Worm (Caenorhabditis elegans): Measurements from ENCODE around the gene srw-19.
"Not testable (repeated sequence)": the region's sequence is repeated elsewhere in the genome, so short reads cannot be mapped to it uniquely, and the experiment has no call there.

Gene srw-19

DNA sequence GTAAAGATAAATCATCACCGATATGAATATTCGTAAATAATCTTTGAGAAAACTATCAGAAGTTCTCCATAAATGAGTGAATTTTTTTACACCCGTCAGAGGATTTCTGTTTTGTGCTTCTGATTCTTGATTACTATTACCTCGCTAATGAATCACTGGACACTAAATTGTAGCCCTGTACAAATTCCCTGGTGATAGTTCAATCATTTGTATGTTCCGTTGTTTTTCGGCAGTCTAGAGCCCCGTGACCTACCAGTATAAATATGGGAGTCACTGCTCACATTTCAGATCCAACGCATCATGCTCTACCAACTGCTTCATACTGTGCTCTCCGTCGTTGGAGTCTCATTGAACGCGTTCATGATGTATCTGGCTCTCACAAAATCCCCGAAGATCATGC, 30.9 kb downstream of the srw-19 start, which contains the start of gene srd-28:
srd-28 (plus strand) TSS at position 301 of the 400 bp plus-strand sequence.
- not testable (repeated sequence) for TF ChIP-seq irx-1, nhr-47, lsy-2 (tag; optimal IDR thresholded peaks at IDR 0.05)

DNA sequence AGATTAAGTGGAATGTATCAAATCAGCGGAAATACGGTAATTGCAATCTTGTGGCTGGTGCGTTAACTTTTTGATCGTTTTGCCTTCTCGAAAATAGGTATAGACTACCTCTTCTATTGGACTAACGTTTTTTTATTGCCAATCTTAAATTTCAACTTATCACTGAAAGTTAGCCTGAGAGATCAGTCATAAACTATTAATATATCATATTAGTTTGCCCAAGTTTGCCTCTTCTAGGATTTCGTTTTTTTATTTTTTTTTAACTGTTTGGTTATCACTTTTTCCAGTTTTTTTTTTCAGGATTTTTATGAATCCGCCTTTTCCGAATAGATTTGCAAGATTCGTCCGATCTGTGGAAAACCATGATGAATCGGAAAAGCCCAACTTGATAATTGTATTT, 36.7 kb downstream of the srw-19 start, which contains the start of gene kin-30:
kin-30 (plus strand) TSS at position 301 of the 400 bp plus-strand sequence.
- TF ChIP-seq grh-1 (GFP tag; IDR thresholded peaks at IDR 0.05) = no peak
- no peak for TF ChIP-seq pag-3 (tag; optimal IDR thresholded peaks at IDR 0.05; ENCODE audit: borderline replicate concordance, insufficient read depth)
- no peak for TF ChIP-seq lin-35 (GFP tag; optimal IDR thresholded peaks at IDR 0.05)
- no peak for TF ChIP-seq nhr-77 (tag; optimal IDR thresholded peaks at IDR 0.05)

DNA sequence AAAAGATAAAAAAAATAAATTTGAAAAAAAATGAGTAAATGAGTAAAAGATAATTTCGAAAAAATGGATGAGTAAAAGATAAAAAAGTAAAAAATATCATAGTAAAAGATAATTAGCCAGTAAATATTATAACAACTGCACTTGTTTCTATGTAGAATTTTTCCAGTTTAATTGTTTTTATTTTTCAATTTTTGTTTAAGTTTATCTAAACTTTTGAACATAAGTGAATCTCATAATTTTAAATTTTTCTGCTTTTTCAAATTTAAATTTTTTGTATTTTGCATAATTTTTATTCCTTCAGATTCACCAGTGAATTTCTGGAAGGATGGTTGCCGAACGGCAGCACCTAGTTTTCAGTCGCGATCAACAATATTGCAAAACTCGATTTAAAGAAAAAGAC, 39.9 kb downstream of the srw-19 start, which contains the start of gene chil-12:
chil-12 (plus strand) TSS at position 301 of the 400 bp plus-strand sequence.
- TF ChIP-seq nhr-71 (tag; optimal IDR thresholded peaks at IDR 0.05) = no peak
- TF ChIP-seq hlh-17 (GFP tag; optimal IDR thresholded peaks at IDR 0.05; ENCODE audit: borderline replicate concordance) = no peak
- TF ChIP-seq aly-2 (tag; optimal IDR thresholded peaks at IDR 0.05) = no peak
- TF ChIP-seq sup-37 (GFP tag; optimal IDR thresholded peaks at IDR 0.05) = no peak
- TF ChIP-seq tbx-2 (tag; optimal IDR thresholded peaks at IDR 0.05) = no peak
- TF ChIP-seq pax-3 (tag; optimal IDR thresholded peaks at IDR 0.05) = no peak
- TF ChIP-seq nhr-84 (tag; optimal IDR thresholded peaks at IDR 0.05) = no peak
- no peak for TF ChIP-seq nhr-12 (tag; optimal IDR thresholded peaks at IDR 0.05)
- TF ChIP-seq ceh-82 (tag; optimal IDR thresholded peaks at IDR 0.05) = no peak

- TF ChIP-seq grh-1 (GFP tag; IDR thresholded peaks at IDR 0.05) (no peak), lsy-2 (tag; optimal IDR thresholded peaks at IDR 0.05) (no peak), irx-1 (tag; optimal IDR thresholded peaks at IDR 0.05) (no peak), fkh-8 (tag; optimal IDR thresholded peaks at IDR 0.05) (no peak), egl-13 (tag; optimal IDR thresholded peaks at IDR 0.05) (no peak), nhr-76 (tag; optimal IDR thresholded peaks at IDR 0.05) (no peak), nhr-71 (tag; optimal IDR thresholded peaks at IDR 0.05) (no peak), snu-23 (GFP tag; optimal IDR thresholded peaks at IDR 0.05) (no peak), hlh-17 (GFP tag; optimal IDR thresholded peaks at IDR 0.05; ENCODE audit: borderline replicate concordance) (no peak), nhr-20 (tag; optimal IDR thresholded peaks at IDR 0.05) (no peak)
Measured at ce11 chrV:15240215-15240614, 41.0 kb downstream of the srw-19 start, which contains the start of gene srw-11. srw-11 (minus strand) TSS chrV:15240315.

DNA sequence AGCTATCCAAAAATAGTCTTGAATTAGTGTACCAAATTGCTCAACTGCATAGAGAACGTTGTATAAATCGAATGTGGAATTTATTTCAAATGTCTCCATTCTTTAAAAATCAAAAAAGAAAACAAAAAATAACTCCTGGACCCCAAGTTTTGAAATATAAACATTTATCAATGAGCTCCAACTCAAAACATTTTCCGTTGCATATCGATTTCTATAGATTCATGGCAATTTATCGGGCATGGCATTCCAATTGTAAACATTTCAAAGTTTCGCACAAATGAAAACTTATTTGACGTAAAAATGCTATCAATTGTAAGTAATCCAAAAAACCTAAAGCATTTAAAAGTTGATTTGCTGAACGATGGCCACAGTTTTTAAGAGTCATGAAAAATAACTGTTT, 42.6 kb downstream of the srw-19 start, which contains the start of gene srw-12:
srw-12 (minus strand) TSS at position 101 of the 400 bp plus-strand sequence.
- TF ChIP-seq aly-2 (tag; optimal IDR thresholded peaks at IDR 0.05) (no peak), zip-4 (GFP tag; optimal IDR thresholded peaks at IDR 0.05) (no peak), aha-1 (tag; optimal IDR thresholded peaks at IDR 0.05) (no peak), ama-1 (optimal IDR thresholded peaks at IDR 0.05) (no peak), lin-15B (tag; optimal IDR thresholded peaks at IDR 0.05) (no peak), snpc-4 (tag; optimal IDR thresholded peaks at IDR 0.05) (no peak), sptf-1 (tag; optimal IDR thresholded peaks at IDR 0.05) (no peak), unc-62 (GFP tag; optimal IDR thresholded peaks at IDR 0.05) (no peak), lin-14 (GFP tag; optimal IDR thresholded peaks at IDR 0.05) (no peak), ets-5 (GFP tag; IDR thresholded peaks at IDR 0.05) (no peak), irx-1 (tag; optimal IDR thresholded peaks at IDR 0.05) (no peak), mdl-1 (tag; optimal IDR thresholded peaks at IDR 0.05) (no peak), nhr-19 (GFP tag; conservative IDR thresholded peaks at IDR 0.05) (no peak)

ce11 chrV:15235661-15236060, 45.5 kb downstream of the srw-19 start, which contains the start of gene nhr-164:
nhr-164 (minus strand) TSS chrV:15235761.
- TF ChIP-seq ceh-8 (GFP tag; optimal IDR thresholded peaks at IDR 0.05) = no peak
- TF ChIP-seq C04F5.9 (tag; optimal IDR thresholded peaks at IDR 0.05) = no peak
- no peak for TF ChIP-seq efl-1 (optimal IDR thresholded peaks at IDR 0.05)
- no peak for TF ChIP-seq efl-1 (GFP tag; optimal IDR thresholded peaks at IDR 0.05 in 1 of 2)
- TF ChIP-seq C16A3.4 (tag; optimal IDR thresholded peaks at IDR 0.05) = no peak
- TF ChIP-seq lin-15B (tag; optimal IDR thresholded peaks at IDR 0.05) = no peak
- no peak for TF ChIP-seq nhr-90 (tag; optimal IDR thresholded peaks at IDR 0.05; ENCODE audit: poor library complexity)
- no peak for TF ChIP-seq nhr-237 (tag; optimal IDR thresholded peaks at IDR 0.05)
- no peak for TF ChIP-seq rnt-1 (tag; optimal IDR thresholded peaks at IDR 0.05)
- no peak for TF ChIP-seq elt-2 (tag; optimal IDR thresholded peaks at IDR 0.05)
- no peak for TF ChIP-seq fkh-4 (tag; optimal IDR thresholded peaks at IDR 0.05; ENCODE audit: borderline replicate concordance)
- TF ChIP-seq C34B4.2 (tag; optimal IDR thresholded peaks at IDR 0.05) = no peak
- no peak for TF ChIP-seq skn-1 (tag; optimal IDR thresholded peaks at IDR 0.05)

Measured in whole organism, L1 larva.